Fruit fly (Drosophila melanogaster) whole organism, embryonic: Measurements from ENCODE around the gene CG34057.

Source experiments
- CG10654 ChIP-seq: fragments of 200-800 bp; sonication (Bioruptor generic); optimal IDR thresholded peaks from 2 replicates; lab custom pipeline; 2016; ENCODE audit warnings: missing biosample characterization, missing genetic modification characterization
- CG11398 ChIP-seq: fragments of 200-800 bp; sonication (Bioruptor generic); optimal IDR thresholded peaks from 2 replicates; lab custom pipeline; 2016; ENCODE audit warnings: missing biosample characterization, missing genetic modification characterization
- CG11723 ChIP-seq: fragments of 200-800 bp; sonication (Bioruptor generic); optimal IDR thresholded peaks from 2 replicates; lab custom pipeline; 2017; ENCODE audit warnings: missing biosample characterization, mild to moderate bottlenecking, missing genetic modification characterization
- CG12219 ChIP-seq: fragments of 200-800 bp; sonication (Bioruptor generic); optimal IDR thresholded peaks from 3 replicates; lab custom pipeline; 2018; ENCODE audit warnings: missing biosample characterization, mild to moderate bottlenecking, missing genetic modification characterization
- CG12299 ChIP-seq: fragments of 200-800 bp; sonication (Bioruptor generic); optimal IDR thresholded peaks from 2 replicates; lab custom pipeline; 2018; ENCODE audit warnings: missing biosample characterization, mild to moderate bottlenecking, missing genetic modification characterization
- CG17568 ChIP-seq: fragments of 200-800 bp; sonication (Bioruptor generic); optimal IDR thresholded peaks from 2 replicates; lab custom pipeline; 2018; ENCODE audit warnings: missing biosample characterization, mild to moderate bottlenecking, missing genetic modification characterization, moderate library complexity
- CG2120 ChIP-seq: fragments of 200-800 bp; sonication (Bioruptor generic); optimal IDR thresholded peaks from 3 replicates; lab custom pipeline; 2016; ENCODE audit warnings: missing biosample characterization, missing genetic modification characterization
- CG2129 ChIP-seq: fragments of 200-800 bp; sonication (Bioruptor generic); IDR thresholded peaks from 2 replicates; pipeline ENCODE4 v1.3.6; 2022; ENCODE audit warnings: missing biosample characterization, missing genetic modification characterization; ENCODE audit not compliant: partially characterized antibody
- CG32532 ChIP-seq: fragments of 200-800 bp; sonication (Bioruptor generic); IDR thresholded peaks from 2 replicates; pipeline ENCODE4 v1.3.6; 2022; ENCODE audit warnings: missing biosample characterization, missing genetic modification characterization
- CG32772 ChIP-seq: fragments of 200-800 bp; sonication (Bioruptor generic); IDR thresholded peaks from 2 replicates; pipeline ENCODE4 v1.3.6; 2022; ENCODE audit warnings: missing biosample characterization, missing genetic modification characterization
- CG3281 ChIP-seq: fragments of 200-800 bp; sonication (Bioruptor generic); optimal IDR thresholded peaks from 3 replicates; lab custom pipeline; 2017; ENCODE audit warnings: missing biosample characterization, mild to moderate bottlenecking, missing genetic modification characterization
- CG3407 ChIP-seq: fragments of 200-800 bp; sonication (Bioruptor generic); optimal IDR thresholded peaks from 2 replicates; lab custom pipeline; 2018; ENCODE audit warnings: missing biosample characterization, mild to moderate bottlenecking, missing genetic modification characterization
- CG34376 ChIP-seq: fragments of 200-800 bp; sonication (Bioruptor generic); optimal IDR thresholded peaks from 2 replicates; lab custom pipeline; 2018; ENCODE audit warnings: missing biosample characterization, mild to moderate bottlenecking, missing genetic modification characterization
- CG3838 ChIP-seq: fragments of 200-800 bp; sonication (Bioruptor generic); optimal IDR thresholded peaks from 3 replicates; lab custom pipeline; 2016; ENCODE audit warnings: missing biosample characterization, missing genetic modification characterization
- CG6854 ChIP-seq: fragments of 200-800 bp; sonication (Bioruptor generic); optimal IDR thresholded peaks from 3 replicates; lab custom pipeline; 2017; ENCODE audit warnings: missing biosample characterization, mild to moderate bottlenecking, missing genetic modification characterization
- CG8765 ChIP-seq: fragments of 200-800 bp; sonication (Bioruptor generic); IDR thresholded peaks from 2 replicates; pipeline ENCODE4 v1.3.6; 2022; ENCODE audit warnings: missing biosample characterization, missing genetic modification characterization
- Dek ChIP-seq: fragments of 200-800 bp; sonication (Bioruptor generic); optimal IDR thresholded peaks from 3 replicates; lab custom pipeline; 2019; ENCODE audit warnings: missing biosample characterization, mild to moderate bottlenecking, missing genetic modification characterization, moderate library complexity
- Drgx ChIP-seq: fragments of 200-800 bp; sonication (Bioruptor generic); IDR thresholded peaks from 2 replicates; pipeline ENCODE4 v1.3.6; 2022; ENCODE audit warnings: missing biosample characterization, missing genetic modification characterization
- Fer1 ChIP-seq: fragments of 200-800 bp; sonication (Bioruptor generic); optimal IDR thresholded peaks from 2 replicates; lab custom pipeline; 2017; ENCODE audit warnings: missing biosample characterization, mild to moderate bottlenecking, missing genetic modification characterization
- Fer3 ChIP-seq: fragments of 200-800 bp; sonication (Bioruptor generic); optimal IDR thresholded peaks from 2 replicates; lab custom pipeline; 2018; ENCODE audit warnings: missing biosample characterization, mild to moderate bottlenecking, missing genetic modification characterization, moderate library complexity
- H2.0 ChIP-seq: fragments of 200-800 bp; sonication (Bioruptor generic); IDR thresholded peaks from 2 replicates; pipeline ENCODE4 v1.3.6; 2022; ENCODE audit warnings: missing biosample characterization, missing genetic modification characterization
- HHEX ChIP-seq: fragments of 200-800 bp; sonication (Bioruptor generic); optimal IDR thresholded peaks from 3 replicates; lab custom pipeline; 2017; ENCODE audit warnings: missing biosample characterization, mild to moderate bottlenecking, missing genetic modification characterization, missing genetic modification reagents
- Hmr ChIP-seq: fragments of 200-800 bp; sonication (Bioruptor generic); optimal IDR thresholded peaks from 3 replicates; lab custom pipeline; 2017; ENCODE audit warnings: mild to moderate bottlenecking, missing biosample characterization, missing genetic modification reagents, missing genetic modification characterization
- Hmx ChIP-seq: fragments of 200-800 bp; sonication (Bioruptor generic); optimal IDR thresholded peaks from 2 replicates; lab custom pipeline; 2016; ENCODE audit warnings: missing biosample characterization, missing genetic modification characterization
- Hr78 ChIP-seq, 2 experiments: fragments of 200-800 bp in 1 of 2; fragments of >200 bp in 1 of 2; sonication (Bioruptor generic) in 1 of 2; optimal IDR thresholded peaks; 2 replicates each; lab custom pipeline; 2017 to 2019; ENCODE audit warnings: missing biosample characterization in 2 of 2, missing genetic modification characterization in 2 of 2, mild to moderate bottlenecking in 1 of 2, moderate library complexity in 1 of 2
- MBD-R2 ChIP-seq: fragments of 200-800 bp; sonication (Bioruptor generic); IDR thresholded peaks from 2 replicates; pipeline ENCODE4 v1.3.6; 2022; ENCODE audit warnings: missing biosample characterization, missing genetic modification characterization
- Meics ChIP-seq: fragments of 200-800 bp; sonication (Bioruptor generic); optimal IDR thresholded peaks from 2 replicates; lab custom pipeline; 2017; ENCODE audit warnings: missing biosample characterization, mild to moderate bottlenecking, missing genetic modification characterization
- Taf1 ChIP-seq: fragments of 200-800 bp; sonication (Bioruptor generic); IDR thresholded peaks from 2 replicates; pipeline ENCODE4 v1.3.6; 2022; ENCODE audit warnings: missing biosample characterization, missing genetic modification characterization
- Trl ChIP-seq, 3 experiments: fragments of >200 bp in 2 of 3; fragments of 200-800 bp in 1 of 3; sonication (Bioruptor generic) in 1 of 3; optimal IDR thresholded peaks; 2 replicates in 1 of 3; 3 replicates in 2 of 3; lab custom pipeline; 2016 to 2017; ENCODE audit warnings: missing biosample characterization in 1 of 3, missing genetic modification characterization in 1 of 3
- al ChIP-seq: fragments of 200-800 bp; sonication (Bioruptor generic); IDR thresholded peaks from 2 replicates; pipeline ENCODE4 v1.3.6; 2022; ENCODE audit warnings: missing biosample characterization, missing genetic modification characterization
- az2 ChIP-seq: fragments of 200-800 bp; sonication (Bioruptor generic); optimal IDR thresholded peaks from 3 replicates; lab custom pipeline; 2016; ENCODE audit warnings: missing biosample characterization, missing genetic modification characterization
- chinmo ChIP-seq: fragments of 200-800 bp; sonication (Bioruptor generic); IDR thresholded peaks from 4 replicates; pipeline ENCODE4 v1.3.6; 2022; ENCODE audit warnings: missing biosample characterization, missing genetic modification characterization; ENCODE audit not compliant: partially characterized antibody
- crc ChIP-seq: fragments of 200-800 bp; sonication (Bioruptor generic); optimal IDR thresholded peaks from 2 replicates; lab custom pipeline; 2016; ENCODE audit warnings: missing biosample characterization, missing genetic modification characterization
- cwo ChIP-seq: fragments of 200-800 bp; sonication (Bioruptor generic); optimal IDR thresholded peaks from 3 replicates; lab custom pipeline; 2017; ENCODE audit warnings: missing biosample characterization, missing genetic modification characterization, mild to moderate bottlenecking, moderate library complexity, missing genetic modification reagents
- dmrt11E ChIP-seq: fragments of 200-800 bp; sonication (Bioruptor generic); optimal IDR thresholded peaks from 3 replicates; lab custom pipeline; 2018; ENCODE audit warnings: missing biosample characterization, mild to moderate bottlenecking, missing genetic modification characterization, moderate library complexity
- emc ChIP-seq: fragments of 200-800 bp; sonication (Bioruptor generic); optimal IDR thresholded peaks from 2 replicates; lab custom pipeline; 2016; ENCODE audit warnings: missing biosample characterization, missing genetic modification characterization
- h ChIP-seq: fragments of >200 bp; optimal IDR thresholded peaks from 2 replicates; lab custom pipeline; 2017
- hkb ChIP-seq, 2 experiments: fragments of 200-800 bp in 1 of 2; fragments of >200 bp in 1 of 2; sonication (Bioruptor generic) in 1 of 2; IDR thresholded peaks in 1 of 2; optimal IDR thresholded peaks in 1 of 2; 2 replicates each; pipeline versions ENCODE4 v1.3.6 to Lab custom; 2017 to 2022; ENCODE audit warnings: missing biosample characterization in 1 of 2, missing genetic modification characterization in 1 of 2
- jing ChIP-seq: fragments of 200-800 bp; sonication (Bioruptor generic); optimal IDR thresholded peaks from 2 replicates; lab custom pipeline; 2018; ENCODE audit warnings: missing biosample characterization, mild to moderate bottlenecking, missing genetic modification characterization
- pan ChIP-seq, 4 experiments: fragments of >200 bp in 3 of 4; fragments of 200-800 bp in 1 of 4; sonication (Bioruptor generic) in 1 of 4; optimal IDR thresholded peaks in 3 of 4; IDR thresholded peaks in 1 of 4; 2 replicates each; pipeline versions ENCODE4 v1.3.6 to Lab custom; 2017 to 2022; ENCODE audit warnings: missing biosample characterization in 2 of 4, missing genetic modification characterization in 2 of 4, mixed read lengths in 1 of 4
- pho ChIP-seq: fragments of 200-800 bp; sonication (Bioruptor generic); optimal IDR thresholded peaks from 2 replicates; lab custom pipeline; 2016; ENCODE audit warnings: missing biosample characterization, missing genetic modification characterization
- pros ChIP-seq: fragments of 200-800 bp; sonication (Bioruptor generic); optimal IDR thresholded peaks from 3 replicates; lab custom pipeline; 2019; ENCODE audit warnings: missing biosample characterization, mild to moderate bottlenecking, missing genetic modification characterization, moderate library complexity
- ranshi ChIP-seq: fragments of 200-800 bp; sonication (Bioruptor generic); IDR thresholded peaks from 2 replicates; pipeline ENCODE4 v1.3.6; 2022; ENCODE audit warnings: missing biosample characterization, missing genetic modification characterization
- schlank ChIP-seq: fragments of 200-800 bp; sonication (Bioruptor generic); optimal IDR thresholded peaks from 2 replicates; lab custom pipeline; 2018; ENCODE audit warnings: missing biosample characterization, mild to moderate bottlenecking, missing genetic modification characterization
- sima ChIP-seq: fragments of 200-800 bp; sonication (Bioruptor generic); optimal IDR thresholded peaks from 2 replicates; lab custom pipeline; 2016; ENCODE audit warnings: missing biosample characterization, missing genetic modification characterization
- stwl ChIP-seq: fragments of 200-800 bp; sonication (Bioruptor generic); optimal IDR thresholded peaks from 3 replicates; lab custom pipeline; 2018; ENCODE audit warnings: missing biosample characterization, mild to moderate bottlenecking, missing genetic modification characterization, moderate library complexity
- tio ChIP-seq: fragments of 200-800 bp; sonication (Bioruptor generic); optimal IDR thresholded peaks from 2 replicates; lab custom pipeline; 2017; ENCODE audit warnings: missing biosample characterization, missing genetic modification characterization, inconsistent platforms
- wek ChIP-seq: fragments of 200-800 bp; sonication (Bioruptor generic); optimal IDR thresholded peaks from 3 replicates; lab custom pipeline; 2018; ENCODE audit warnings: missing biosample characterization, mild to moderate bottlenecking, missing genetic modification characterization, moderate library complexity
- zfh1 ChIP-seq: fragments of 200-800 bp; sonication (Bioruptor generic); IDR thresholded peaks from 3 replicates; pipeline ENCODE4 v1.3.6; 2022; ENCODE audit warnings: missing biosample characterization, missing genetic modification characterization

The CG34057 gene

dm6 chr3L:884239-884638, 12.9 kb upstream of the CG34057 start (continued):
- TF ChIP-seq Hmr, result no peak
- TF ChIP-seq ranshi (GFP tag; lab: Robert Waterston, UW), result no peak
- no peak for TF ChIP-seq pan (optimal IDR thresholded peaks at IDR 0.05; lab: Kevin White, UChicago)
- TF ChIP-seq pan (GFP tag; optimal IDR thresholded peaks at IDR 0.05 in 1 of 2, IDR thresholded peaks at IDR 0.05 in 1 of 2), result peak in 1 of 2 experiments; percentile 27
- TF ChIP-seq CG34376 (GFP tag; lab: Kevin White, UChicago), result no peak
- no peak for TF ChIP-seq CG12299
- TF ChIP-seq az2 (GFP tag; lab: Kevin White, UChicago), result no peak
- TF ChIP-seq CG11723 (GFP tag; lab: Kevin White, UChicago), result no peak
- no peak for TF ChIP-seq hkb (optimal IDR thresholded peaks at IDR 0.05; lab: Kevin White, UChicago)
- 0 out of 2 replicates have a peak, but pooled peaks have one; percentile 42 for TF ChIP-seq hkb (GFP tag; IDR thresholded peaks at IDR 0.05; lab: Robert Waterston, UW)
- no peak for TF ChIP-seq CG11398
- TF ChIP-seq CG2129 (GFP tag; lab: Robert Waterston, UW), result no peak
- TF ChIP-seq wek (GFP tag; lab: Kevin White, UChicago), result no peak
- TF ChIP-seq CG8765 (GFP tag; lab: Robert Waterston, UW), result no peak
- no peak for TF ChIP-seq jing (GFP tag; lab: Kevin White, UChicago)
- TF ChIP-seq HHEX (GFP tag; lab: Kevin White, UChicago), result no peak
- TF ChIP-seq cwo (GFP tag; lab: Kevin White, UChicago), result no peak
- TF ChIP-seq dmrt11E (tag; lab: Kevin White, UChicago), result no peak
- TF ChIP-seq H2.0, result no peak
- no peak for TF ChIP-seq CG12219 (GFP tag; lab: Kevin White, UChicago)
- TF ChIP-seq Fer1 (GFP tag; lab: Kevin White, UChicago), result no peak
- TF ChIP-seq CG32772 (GFP tag; lab: Robert Waterston, UW), result no peak
- TF ChIP-seq pho (GFP tag; lab: Kevin White, UChicago), result no peak
- TF ChIP-seq Dek (tag; lab: Kevin White, UChicago), result no peak
- TF ChIP-seq stwl (tag; lab: Kevin White, UChicago), result no peak
- TF ChIP-seq zfh1 (GFP tag; lab: Robert Waterston, UW), result peak; percentile 13; the same call in 1 of the 3 replicates
- 0 out of 2 replicates have a peak, but pooled peaks have one; percentile 16 for TF ChIP-seq MBD-R2 (GFP tag; lab: Robert Waterston, UW)
- TF ChIP-seq CG32532, result peak; percentile 58
- TF ChIP-seq CG3838 (GFP tag; lab: Kevin White, UChicago), result no peak
- no peak for TF ChIP-seq al (GFP tag; lab: Robert Waterston, UW)
- 0 out of 4 replicates have a peak, but pooled peaks have one; percentile 2 for TF ChIP-seq chinmo (GFP tag; lab: Robert Waterston, UW)
- TF ChIP-seq pros (GFP tag; lab: Kevin White, UChicago), result no peak
- TF ChIP-seq Drgx (GFP tag; lab: Robert Waterston, UW), result peak; percentile 24; the same call in 1 of the 2 replicates
- TF ChIP-seq CG2120, result peak; percentile 5
- no peak for TF ChIP-seq Hmx (GFP tag; lab: Kevin White, UChicago)
- TF ChIP-seq CG3407, result no peak
- TF ChIP-seq CG10654 (GFP tag; lab: Kevin White, UChicago), result no peak
- TF ChIP-seq CG3281, result peak; percentile 15
- TF ChIP-seq Hr78 (GFP tag; optimal IDR thresholded peaks at IDR 0.05; lab: Kevin White, UChicago), result no peak
- TF ChIP-seq CG6854, result no peak
- no peak for TF ChIP-seq crc (GFP tag; lab: Kevin White, UChicago)
- TF ChIP-seq tio, result no peak
- no peak for TF ChIP-seq CG17568
- peak; percentile 33 for TF ChIP-seq Meics
- TF ChIP-seq emc (GFP tag; lab: Kevin White, UChicago), result no peak
- TF ChIP-seq Taf1, result peak; percentile 7; the same call in 1 of the 2 replicates
- TF ChIP-seq Fer3 (tag; lab: Kevin White, UChicago), result peak; percentile 23
- TF ChIP-seq Trl (optimal IDR thresholded peaks at IDR 0.05; lab: Kevin White, UChicago), result no peak
- TF ChIP-seq Trl (GFP tag; optimal IDR thresholded peaks at IDR 0.05; lab: Kevin White, UChicago), result no peak
- TF ChIP-seq h, result no peak
- no peak for TF ChIP-seq sima (GFP tag; lab: Kevin White, UChicago)
- no peak for TF ChIP-seq schlank (tag; lab: Kevin White, UChicago)
